Fruit fly (Drosophila melanogaster): Measurements from ENCODE around the gene CG45544.

DNA sequence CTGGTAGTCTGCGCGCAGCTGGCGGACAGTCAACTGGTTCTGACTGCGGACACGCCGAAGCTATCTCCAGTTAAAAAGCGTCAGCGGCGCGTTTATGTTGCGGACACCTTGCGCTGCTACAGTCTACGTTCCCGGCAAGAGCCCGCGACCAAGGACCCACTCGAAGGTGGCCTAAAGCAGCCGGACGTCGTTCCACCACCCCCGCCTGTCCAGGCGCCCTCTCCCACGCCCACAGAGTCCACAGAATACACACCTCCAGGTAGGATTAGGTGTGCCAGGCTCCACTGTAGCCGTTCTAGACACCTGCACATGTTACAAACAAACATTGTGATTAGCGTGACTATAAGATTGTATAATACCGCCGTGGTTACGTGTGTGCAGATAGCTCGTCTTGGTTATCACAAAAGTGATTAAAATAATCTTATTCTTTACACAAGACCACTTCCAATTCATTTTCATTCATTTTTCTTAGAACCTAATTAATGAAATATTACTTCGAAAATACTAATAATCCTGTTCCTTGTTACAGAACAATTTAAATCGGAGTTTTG, 25.7 kb upstream of the CG45544 start:
- TF ChIP-seq usp (GFP tag; optimal IDR thresholded peaks at IDR 0.05) (no peak), CG8478 (optimal IDR thresholded peaks at IDR 0.05) (no peak), pan (optimal IDR thresholded peaks at IDR 0.05) (no peak), EcR (GFP tag; optimal IDR thresholded peaks at IDR 0.05) (no peak), psq (optimal IDR thresholded peaks at IDR 0.05) (no peak)

Measured in whole organism.